Fruit fly (Drosophila melanogaster) whole organism, embryonic: ENCODE measurements around the gene Zir.
A peak's percentile ranks its signal among the peaks of the same experiment; 100 is the strongest.

ENCODE experiments used
- Ada2b ChIP-seq: fragments of 200-800 bp; sonication (Bioruptor generic); IDR thresholded peaks from 2 replicates; pipeline ENCODE4 v1.3.6; 2022; ENCODE audit warnings: missing biosample characterization, missing genetic modification characterization
- Adf1 ChIP-seq: fragments of 200-800 bp; sonication (Bioruptor generic); IDR thresholded peaks from 2 replicates; pipeline ENCODE4 v1.3.6; 2022; ENCODE audit warnings: missing biosample characterization, missing genetic modification characterization
- Bgb ChIP-seq: fragments of 200-800 bp; sonication (Bioruptor generic); IDR thresholded peaks from 2 replicates; pipeline ENCODE4 v1.3.6; 2022; ENCODE audit warnings: missing biosample characterization, missing genetic modification characterization; ENCODE audit not compliant: partially characterized antibody
- BtbVII ChIP-seq: fragments of 200-800 bp; sonication (Bioruptor generic); optimal IDR thresholded peaks from 3 replicates; lab custom pipeline; 2017; ENCODE audit warnings: missing biosample characterization, mild to moderate bottlenecking, missing genetic modification characterization
- CG10462 ChIP-seq: fragments of 200-800 bp; sonication (Bioruptor generic); optimal IDR thresholded peaks from 2 replicates; lab custom pipeline; 2016; ENCODE audit warnings: missing biosample characterization, missing genetic modification characterization
- CG11085 ChIP-seq: fragments of 200-800 bp; sonication (Bioruptor generic); IDR thresholded peaks from 2 replicates; pipeline ENCODE4 v1.3.6; 2022; ENCODE audit warnings: missing biosample characterization, missing genetic modification characterization
- CG11093 ChIP-seq: fragments of 200-800 bp; sonication (Bioruptor generic); IDR thresholded peaks from 3 replicates; pipeline ENCODE4 v1.3.6; 2022; ENCODE audit warnings: missing biosample characterization, missing genetic modification characterization
- CG11247 ChIP-seq: fragments of 200-800 bp; sonication (Bioruptor generic); IDR thresholded peaks from 2 replicates; pipeline ENCODE4 v1.3.6; 2022; ENCODE audit warnings: missing biosample characterization, missing genetic modification characterization
- CG12071 ChIP-seq: fragments of 200-800 bp; sonication (Bioruptor generic); optimal IDR thresholded peaks from 3 replicates; lab custom pipeline; 2018; ENCODE audit warnings: missing biosample characterization, mild to moderate bottlenecking, missing genetic modification characterization
- CG12104 ChIP-seq: fragments of 200-800 bp; sonication (Bioruptor generic); optimal IDR thresholded peaks from 3 replicates; lab custom pipeline; 2016; ENCODE audit warnings: missing biosample characterization, missing genetic modification characterization
- CG1233 ChIP-seq: fragments of 200-800 bp; sonication (Bioruptor generic); optimal IDR thresholded peaks from 4 replicates; lab custom pipeline; 2018; ENCODE audit warnings: missing biosample characterization, mild to moderate bottlenecking, missing genetic modification characterization
- CG12769 ChIP-seq: fragments of 200-800 bp; sonication (Bioruptor generic); optimal IDR thresholded peaks from 2 replicates; lab custom pipeline; 2019; ENCODE audit warnings: missing biosample characterization, mild to moderate bottlenecking, missing genetic modification characterization, moderate library complexity
- CG14860 ChIP-seq: fragments of 200-800 bp; sonication (Bioruptor generic); IDR thresholded peaks from 3 replicates; pipeline ENCODE4 v1.3.6; 2022; ENCODE audit warnings: missing biosample characterization, missing genetic modification characterization; ENCODE audit not compliant: partially characterized antibody
- CG31224 ChIP-seq: fragments of 200-800 bp; sonication (Bioruptor generic); IDR thresholded peaks from 2 replicates; pipeline ENCODE4 v1.3.6; 2022; ENCODE audit warnings: missing biosample characterization, missing genetic modification characterization
- CG31365 ChIP-seq: fragments of 200-800 bp; sonication (Bioruptor generic); optimal IDR thresholded peaks from 2 replicates; lab custom pipeline; 2018; ENCODE audit warnings: missing biosample characterization, mild to moderate bottlenecking, missing genetic modification characterization
- CG31441 ChIP-seq: fragments of 200-800 bp; sonication (Bioruptor generic); IDR thresholded peaks from 2 replicates; pipeline ENCODE4 v1.3.6; 2022; ENCODE audit warnings: missing biosample characterization, missing genetic modification characterization
- CG33557 ChIP-seq: fragments of 200-800 bp; sonication (Bioruptor generic); optimal IDR thresholded peaks from 2 replicates; lab custom pipeline; 2019; ENCODE audit warnings: missing biosample characterization, mild to moderate bottlenecking, missing genetic modification characterization, moderate library complexity
- CG6175 ChIP-seq: fragments of 200-800 bp; sonication (Bioruptor generic); IDR thresholded peaks from 3 replicates; pipeline ENCODE4 v1.3.6; 2022; ENCODE audit warnings: missing biosample characterization, missing genetic modification characterization
- CG6689 ChIP-seq: fragments of 200-800 bp; sonication (Bioruptor generic); IDR thresholded peaks from 2 replicates; pipeline ENCODE4 v1.3.6; 2022; ENCODE audit warnings: missing biosample characterization, missing genetic modification characterization
- D19A ChIP-seq: fragments of 200-800 bp; optimal IDR thresholded peaks from 3 replicates; lab custom pipeline; 2019; ENCODE audit warnings: missing biosample characterization, mild to moderate bottlenecking, missing genetic modification characterization, moderate library complexity
- Deaf1 ChIP-seq: fragments of 200-800 bp; optimal IDR thresholded peaks from 3 replicates; lab custom pipeline; 2019; ENCODE audit warnings: missing biosample characterization, mild to moderate bottlenecking, missing genetic modification characterization, moderate library complexity
- Dip2 ChIP-seq: fragments of 200-800 bp; sonication (Bioruptor generic); IDR thresholded peaks from 2 replicates; pipeline ENCODE4 v1.3.6; 2022; ENCODE audit warnings: missing biosample characterization, missing genetic modification characterization
- Elba2 ChIP-seq: fragments of 200-800 bp; sonication (Bioruptor generic); optimal IDR thresholded peaks from 3 replicates; lab custom pipeline; 2016; ENCODE audit warnings: missing biosample characterization, missing genetic modification characterization
- Gsc ChIP-seq: fragments of 200-800 bp; sonication (Bioruptor generic); IDR thresholded peaks from 2 replicates; pipeline ENCODE4 v1.3.6; 2022; ENCODE audit warnings: missing biosample characterization, missing genetic modification characterization
- H2.0 ChIP-seq: fragments of 200-800 bp; sonication (Bioruptor generic); IDR thresholded peaks from 2 replicates; pipeline ENCODE4 v1.3.6; 2022; ENCODE audit warnings: missing biosample characterization, missing genetic modification characterization
- HmgD ChIP-seq: fragments of 200-800 bp; sonication (Bioruptor generic); optimal IDR thresholded peaks from 3 replicates; lab custom pipeline; 2016; ENCODE audit warnings: missing biosample characterization, missing genetic modification characterization
- Hr78 ChIP-seq, 2 experiments: fragments of 200-800 bp in 1 of 2; fragments of >200 bp in 1 of 2; sonication (Bioruptor generic) in 1 of 2; optimal IDR thresholded peaks; 2 replicates each; lab custom pipeline; 2017 to 2019; ENCODE audit warnings: missing biosample characterization in 2 of 2, missing genetic modification characterization in 2 of 2, mild to moderate bottlenecking in 1 of 2, moderate library complexity in 1 of 2
- Lhr ChIP-seq: fragments of 200-800 bp; sonication (Bioruptor generic); optimal IDR thresholded peaks from 3 replicates; lab custom pipeline; 2017; ENCODE audit warnings: mild to moderate bottlenecking, missing biosample characterization, missing genetic modification reagents, missing genetic modification characterization
- MBD-R2 ChIP-seq: fragments of 200-800 bp; sonication (Bioruptor generic); IDR thresholded peaks from 2 replicates; pipeline ENCODE4 v1.3.6; 2022; ENCODE audit warnings: missing biosample characterization, missing genetic modification characterization
- Pdp1 ChIP-seq, 2 experiments: fragments of 200-800 bp; sonication (Bioruptor generic); optimal IDR thresholded peaks; 3 replicates each; lab custom pipeline; 2016; ENCODE audit warnings: missing biosample characterization in 2 of 2, missing genetic modification characterization in 2 of 2, mild to moderate bottlenecking in 1 of 2, moderate library complexity in 1 of 2
- Vsx1 ChIP-seq: fragments of 200-800 bp; sonication (Bioruptor generic); optimal IDR thresholded peaks from 2 replicates; lab custom pipeline; 2017; ENCODE audit warnings: missing biosample characterization, mild to moderate bottlenecking, missing genetic modification characterization, missing genetic modification reagents
- ac ChIP-seq: fragments of 200-800 bp; sonication (Bioruptor generic); optimal IDR thresholded peaks from 3 replicates; lab custom pipeline; 2017; ENCODE audit warnings: missing biosample characterization, mild to moderate bottlenecking, missing genetic modification characterization
- cas ChIP-seq: fragments of 200-800 bp; sonication (Bioruptor generic); IDR thresholded peaks from 2 replicates; pipeline ENCODE4 v1.3.6; 2022; ENCODE audit warnings: missing biosample characterization, missing genetic modification characterization
- ci ChIP-seq: fragments of 200-800 bp; sonication (Bioruptor generic); IDR thresholded peaks from 3 replicates; pipeline ENCODE4 v1.3.6; 2022; ENCODE audit warnings: missing biosample characterization, missing genetic modification characterization
- croc ChIP-seq: fragments of 200-800 bp; sonication (Bioruptor generic); conservative IDR thresholded peaks from 3 replicates; pipeline ENCODE4 v1.3.6; 2022; ENCODE audit warnings: missing biosample characterization, missing genetic modification characterization
- danr ChIP-seq: fragments of 200-800 bp; sonication (Bioruptor generic); IDR thresholded peaks from 2 replicates; pipeline ENCODE4 v1.3.6; 2022; ENCODE audit warnings: missing biosample characterization, missing genetic modification characterization
- eve ChIP-seq, 2 experiments: fragments of >200 bp; optimal IDR thresholded peaks; 2 replicates each; lab custom pipeline; 2017; ENCODE audit warnings: missing biosample characterization in 2 of 2, missing genetic modification characterization in 2 of 2
- fu2 ChIP-seq: fragments of 200-800 bp; sonication (Bioruptor generic); optimal IDR thresholded peaks from 2 replicates; lab custom pipeline; 2016; ENCODE audit warnings: missing biosample characterization, missing genetic modification characterization
- gsb ChIP-seq: fragments of 200-800 bp; sonication (Bioruptor generic); IDR thresholded peaks from 2 replicates; pipeline ENCODE4 v1.3.6; 2022; ENCODE audit warnings: missing biosample characterization, missing genetic modification characterization
- kay ChIP-seq: fragments of 200-800 bp; sonication (Bioruptor generic); optimal IDR thresholded peaks from 2 replicates; lab custom pipeline; 2016; ENCODE audit warnings: missing biosample characterization, missing genetic modification characterization
- klu ChIP-seq: fragments of 200-800 bp; sonication (Bioruptor generic); IDR thresholded peaks from 2 replicates; pipeline ENCODE4 v1.3.6; 2022; ENCODE audit warnings: missing biosample characterization, missing genetic modification characterization
- kni ChIP-seq: fragments of 200-800 bp; sonication (Bioruptor generic); optimal IDR thresholded peaks from 3 replicates; lab custom pipeline; 2017; ENCODE audit warnings: mild to moderate bottlenecking, missing biosample characterization, missing genetic modification reagents, missing genetic modification characterization
- mld ChIP-seq: fragments of 200-800 bp; sonication (Bioruptor generic); IDR thresholded peaks from 3 replicates; pipeline ENCODE4 v1.3.6; 2022; ENCODE audit warnings: missing biosample characterization, missing genetic modification characterization; ENCODE audit not compliant: partially characterized antibody
- nerfin-2 ChIP-seq: fragments of 200-800 bp; sonication (Bioruptor generic); IDR thresholded peaks from 2 replicates; pipeline ENCODE4 v1.3.6; 2022; ENCODE audit warnings: missing biosample characterization, missing genetic modification characterization; ENCODE audit not compliant: partially characterized antibody
- phol ChIP-seq: fragments of 200-800 bp; sonication (Bioruptor generic); optimal IDR thresholded peaks from 3 replicates; lab custom pipeline; 2018; ENCODE audit warnings: missing biosample characterization, mild to moderate bottlenecking, missing genetic modification characterization, moderate library complexity
- stc ChIP-seq: fragments of 200-800 bp; sonication (Bioruptor generic); IDR thresholded peaks from 2 replicates; pipeline ENCODE4 v1.3.6; 2022; ENCODE audit warnings: missing biosample characterization, missing genetic modification characterization
- tna ChIP-seq: fragments of 200-800 bp; sonication (Bioruptor generic); IDR thresholded peaks from 2 replicates; pipeline ENCODE4 v1.3.6; 2022; ENCODE audit warnings: missing biosample characterization, missing genetic modification characterization; ENCODE audit not compliant: partially characterized antibody
- ttk ChIP-seq: fragments of 200-800 bp; sonication (Bioruptor generic); IDR thresholded peaks from 2 replicates; pipeline ENCODE4 v2.1.2; 2022; ENCODE audit warnings: missing biosample characterization, missing genetic modification characterization
- tx ChIP-seq: fragments of 200-800 bp; sonication (Bioruptor generic); optimal IDR thresholded peaks from 2 replicates; lab custom pipeline; 2016; ENCODE audit warnings: missing biosample characterization, missing genetic modification characterization
- vnd ChIP-seq: fragments of 200-800 bp; sonication (Bioruptor generic); IDR thresholded peaks from 3 replicates; pipeline ENCODE4 v1.3.6; 2022; ENCODE audit warnings: missing biosample characterization, missing genetic modification characterization; ENCODE audit not compliant: partially characterized antibody

Zir gene

DNA sequence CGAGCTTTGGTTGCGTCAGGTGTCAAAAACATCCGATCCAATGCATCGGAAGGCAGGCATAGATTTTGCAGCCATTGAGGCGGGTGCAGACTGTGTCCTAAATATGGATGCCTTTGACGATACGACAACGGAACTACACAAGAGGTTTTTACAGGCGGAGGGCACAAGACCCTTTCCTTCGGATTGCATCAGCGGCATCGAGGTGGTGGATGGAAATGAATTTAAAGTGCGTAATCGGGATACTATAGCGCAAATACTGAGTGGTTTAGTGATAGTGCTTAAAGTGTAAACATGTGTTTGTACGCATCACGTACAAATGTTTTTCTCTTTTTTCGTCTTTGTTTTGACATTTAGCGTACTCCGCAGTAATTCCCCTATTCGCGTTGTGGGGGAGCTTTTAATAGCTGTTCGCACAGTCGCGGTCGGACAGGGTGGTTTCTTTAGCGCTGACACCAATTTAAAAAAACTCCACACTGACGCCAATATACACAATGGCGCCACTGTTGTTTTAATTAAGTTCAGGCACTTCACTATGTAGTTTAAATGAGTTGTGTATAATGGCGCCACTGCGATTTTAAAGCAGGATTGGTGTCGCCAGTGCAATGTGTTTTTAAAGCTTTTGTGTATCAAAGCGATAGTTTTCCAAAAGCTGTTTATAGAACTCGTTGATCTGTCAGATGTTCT, 21.6 kb upstream of the Zir start (continued):
- peak; percentile 0 for TF ChIP-seq fu2 (GFP tag; lab: Kevin White, UChicago)
- no peak for TF ChIP-seq gsb (GFP tag; lab: Robert Waterston, UW)
- TF ChIP-seq eve (GFP tag; optimal IDR thresholded peaks at IDR 0.05; lab: Kevin White, UChicago): no peak
- peak; percentile 90 for TF ChIP-seq CG31365 (tag; lab: Kevin White, UChicago)
- TF ChIP-seq phol: peak; percentile 9
- TF ChIP-seq CG1233 (GFP tag; lab: Kevin White, UChicago): peak; percentile 39
- TF ChIP-seq CG10462: no peak
- no peak for TF ChIP-seq ac
- peak; percentile 57; the same call in 1 of the 2 replicates for TF ChIP-seq tna (GFP tag; lab: Robert Waterston, UW)
- TF ChIP-seq D19A: no peak
- TF ChIP-seq stc (GFP tag; lab: Robert Waterston, UW): no peak
- TF ChIP-seq vnd: peak; percentile 46; the same call in 2 of the 3 replicates
- TF ChIP-seq H2.0 (GFP tag; lab: Robert Waterston, UW): no peak
- TF ChIP-seq CG11085 (GFP tag; lab: Robert Waterston, UW): 0 out of 2 replicates have a peak, but pooled peaks have one; percentile 11
- peak; percentile 27 for TF ChIP-seq CG12071 (GFP tag; lab: Kevin White, UChicago)
- TF ChIP-seq CG11093 (GFP tag; lab: Robert Waterston, UW): no peak
- no peak for TF ChIP-seq CG6689
- TF ChIP-seq Ada2b (GFP tag; lab: Robert Waterston, UW): no peak
- TF ChIP-seq CG31224 (GFP tag; lab: Robert Waterston, UW): no peak
- TF ChIP-seq tx (GFP tag; lab: Kevin White, UChicago): peak; percentile 5
- TF ChIP-seq cas (GFP tag; lab: Robert Waterston, UW): no peak
- no peak for TF ChIP-seq CG31441 (GFP tag; lab: Robert Waterston, UW)
- peak; percentile 76 for TF ChIP-seq CG11247 (GFP tag; lab: Robert Waterston, UW)
- no peak for TF ChIP-seq CG6175
- TF ChIP-seq danr (GFP tag; lab: Robert Waterston, UW): no peak
- no peak for TF ChIP-seq mld (GFP tag; lab: Robert Waterston, UW)
- TF ChIP-seq croc (GFP tag; lab: Robert Waterston, UW): no peak
- peak; percentile 48 for TF ChIP-seq Adf1 (GFP tag; lab: Robert Waterston, UW)
- peak; percentile 70 for TF ChIP-seq Lhr (GFP tag; lab: Kevin White, UChicago)
- no peak for TF ChIP-seq Vsx1
- no peak for TF ChIP-seq Dip2 (GFP tag; lab: Robert Waterston, UW)
- peak; percentile 30 to 52 for TF ChIP-seq Pdp1 (GFP tag; optimal IDR thresholded peaks at IDR 0.05; lab: Kevin White, UChicago)
- TF ChIP-seq kay: no peak
- TF ChIP-seq Hr78 (GFP tag; optimal IDR thresholded peaks at IDR 0.05; lab: Kevin White, UChicago): no peak
- peak; percentile 29; the same call in 1 of the 2 replicates for TF ChIP-seq ttk (GFP tag; lab: Robert Waterston, UW)
- no peak for TF ChIP-seq HmgD
- TF ChIP-seq MBD-R2 (GFP tag; lab: Robert Waterston, UW): peak; percentile 32; the same call in 1 of the 2 replicates
- peak; percentile 73; the same call in 2 of the 3 replicates for TF ChIP-seq ci (GFP tag; lab: Robert Waterston, UW)
- TF ChIP-seq kni (GFP tag; lab: Kevin White, UChicago): no peak
- no peak for TF ChIP-seq klu (GFP tag; lab: Robert Waterston, UW)
- no peak for TF ChIP-seq CG33557 (GFP tag; lab: Kevin White, UChicago)
- TF ChIP-seq CG12769 (tag; lab: Kevin White, UChicago): peak; percentile 67
- no peak for TF ChIP-seq CG12104
- no peak for TF ChIP-seq Gsc
- no peak for TF ChIP-seq Deaf1
- peak; percentile 57; the same call in 1 of the 2 replicates for TF ChIP-seq Bgb (GFP tag; lab: Robert Waterston, UW)
- TF ChIP-seq CG14860: no peak
- TF ChIP-seq nerfin-2: no peak
- TF ChIP-seq Elba2 (GFP tag; lab: Kevin White, UChicago): no peak
- peak; percentile 4 for TF ChIP-seq BtbVII (GFP tag; lab: Kevin White, UChicago)
